Fruit fly (Drosophila melanogaster) whole organism, prepupa: ENCODE data around the gene CG13116.

Source experiments
- CG10631 ChIP-seq: fragments of 200-800 bp; sonication (Bioruptor generic); optimal IDR thresholded peaks from 2 replicates; lab custom pipeline; 2016; ENCODE audit warnings: missing biosample characterization, missing genetic modification characterization
- CG11294 ChIP-seq: fragments of 200-800 bp; sonication (Bioruptor generic); IDR thresholded peaks from 2 replicates; pipeline ENCODE4 v1.3.6; 2022; ENCODE audit warnings: missing biosample characterization, missing genetic modification characterization
- CG11762 ChIP-seq: fragments of 200-800 bp; sonication (Bioruptor generic); optimal IDR thresholded peaks from 3 replicates; lab custom pipeline; 2016; ENCODE audit warnings: missing biosample characterization, missing genetic modification characterization; ENCODE audit not compliant: insufficient read depth
- CG11902 ChIP-seq: fragments of 200-800 bp; sonication (Bioruptor generic); optimal IDR thresholded peaks from 3 replicates; lab custom pipeline; 2016; ENCODE audit warnings: missing biosample characterization, missing genetic modification characterization
- CG15336 ChIP-seq: fragments of 200-800 bp; sonication (Bioruptor generic); IDR thresholded peaks from 2 replicates; pipeline ENCODE4 v1.3.6; 2022; ENCODE audit warnings: missing biosample characterization, missing genetic modification characterization
- CG1621 ChIP-seq: fragments of 200-800 bp; sonication (Bioruptor generic); optimal IDR thresholded peaks from 3 replicates; lab custom pipeline; 2018; ENCODE audit warnings: missing biosample characterization, mild to moderate bottlenecking, missing genetic modification characterization
- CG16779 ChIP-seq: fragments of 200-800 bp; sonication (Bioruptor generic); optimal IDR thresholded peaks from 3 replicates; lab custom pipeline; 2017; ENCODE audit warnings: missing biosample characterization, mild to moderate bottlenecking, missing genetic modification characterization
- CG3032 ChIP-seq: fragments of 200-800 bp; optimal IDR thresholded peaks from 2 replicates; lab custom pipeline; 2019; ENCODE audit warnings: missing biosample characterization, mild to moderate bottlenecking, missing genetic modification characterization, moderate library complexity
- CG31627 ChIP-seq: fragments of 200-800 bp; sonication (Bioruptor generic); optimal IDR thresholded peaks from 3 replicates; lab custom pipeline; 2016; ENCODE audit warnings: missing biosample characterization, missing genetic modification characterization
- CG34406 ChIP-seq: fragments of 200-800 bp; sonication (Bioruptor generic); optimal IDR thresholded peaks from 3 replicates; lab custom pipeline; 2016; ENCODE audit warnings: missing biosample characterization, missing genetic modification characterization
- CG4318 ChIP-seq: fragments of 200-800 bp; sonication (Bioruptor generic); optimal IDR thresholded peaks from 3 replicates; lab custom pipeline; 2017; ENCODE audit warnings: missing biosample characterization, mild to moderate bottlenecking, missing genetic modification characterization
- CG6163 ChIP-seq: fragments of 200-800 bp; sonication (Bioruptor generic); IDR thresholded peaks from 3 replicates; pipeline ENCODE4 v1.3.6; 2022; ENCODE audit warnings: missing biosample characterization, missing genetic modification characterization
- CG6276 ChIP-seq: fragments of 200-800 bp; sonication (Bioruptor generic); optimal IDR thresholded peaks from 2 replicates; lab custom pipeline; 2017; ENCODE audit warnings: missing biosample characterization, mild to moderate bottlenecking, missing genetic modification characterization
- CG6808 ChIP-seq: fragments of 200-800 bp; sonication (Bioruptor generic); optimal IDR thresholded peaks from 3 replicates; lab custom pipeline; 2017; ENCODE audit warnings: missing biosample characterization, missing genetic modification characterization, mild to moderate bottlenecking, moderate library complexity, missing genetic modification reagents
- CG6854 ChIP-seq: fragments of 200-800 bp; sonication (Bioruptor generic); optimal IDR thresholded peaks from 2 replicates; lab custom pipeline; 2017; ENCODE audit warnings: missing biosample characterization, mild to moderate bottlenecking, missing genetic modification characterization
- CG7368 ChIP-seq: fragments of 200-800 bp; sonication (Bioruptor generic); optimal IDR thresholded peaks from 3 replicates; lab custom pipeline; 2016; ENCODE audit warnings: missing biosample characterization, missing genetic modification characterization
- CG8119 ChIP-seq: fragments of 200-800 bp; sonication (Bioruptor generic); IDR thresholded peaks from 3 replicates; pipeline ENCODE4 v1.3.6; 2022; ENCODE audit warnings: missing biosample characterization, missing genetic modification characterization
- CG8319 ChIP-seq: fragments of 200-800 bp; sonication (Bioruptor generic); optimal IDR thresholded peaks from 3 replicates; lab custom pipeline; 2016; ENCODE audit warnings: missing biosample characterization, missing genetic modification characterization
- CG9139 ChIP-seq: fragments of 200-800 bp; sonication (Bioruptor generic); optimal IDR thresholded peaks from 3 replicates; lab custom pipeline; 2017; ENCODE audit warnings: missing biosample characterization, mild to moderate bottlenecking, missing genetic modification characterization
- Eip75B ChIP-seq: fragments of 200-800 bp; sonication (Bioruptor generic); optimal IDR thresholded peaks from 3 replicates; lab custom pipeline; 2016; ENCODE audit warnings: missing biosample characterization, missing genetic modification characterization
- Eip78C ChIP-seq: fragments of 200-800 bp; sonication (Bioruptor generic); peaks from one replicate; lab custom pipeline; 2016; ENCODE audit warnings: missing biosample characterization, missing genetic modification characterization
- Eip93F ChIP-seq: fragments of 200-800 bp; sonication (Bioruptor generic); optimal IDR thresholded peaks from 2 replicates; lab custom pipeline; 2016; ENCODE audit warnings: missing biosample characterization, mild to moderate bottlenecking, missing genetic modification characterization
- Ets21C ChIP-seq: fragments of 200-800 bp; sonication (Bioruptor generic); optimal IDR thresholded peaks from 3 replicates; lab custom pipeline; 2016; ENCODE audit warnings: missing biosample characterization, missing genetic modification characterization
- Ets96B ChIP-seq: fragments of 200-800 bp; optimal IDR thresholded peaks from 2 replicates; lab custom pipeline; 2019; ENCODE audit warnings: missing biosample characterization, mild to moderate bottlenecking, missing genetic modification characterization, moderate library complexity
- Gug ChIP-seq: fragments of 200-800 bp; sonication (Bioruptor generic); IDR thresholded peaks from 2 replicates; pipeline ENCODE4 v1.3.6; 2022; ENCODE audit warnings: missing biosample characterization, missing genetic modification characterization
- Hr39 ChIP-seq: fragments of 200-800 bp; sonication (Bioruptor generic); optimal IDR thresholded peaks from 2 replicates; lab custom pipeline; 2016; ENCODE audit warnings: missing biosample characterization, missing genetic modification characterization
- Hr4 ChIP-seq: fragments of 200-800 bp; sonication (Bioruptor generic); optimal IDR thresholded peaks from 3 replicates; lab custom pipeline; 2016; ENCODE audit warnings: missing biosample characterization, missing genetic modification characterization
- Lpt ChIP-seq: fragments of 200-800 bp; sonication (Bioruptor generic); optimal IDR thresholded peaks from 3 replicates; lab custom pipeline; 2016; ENCODE audit warnings: missing biosample characterization, missing genetic modification characterization
- OdsH ChIP-seq: fragments of 200-800 bp; sonication (Bioruptor generic); optimal IDR thresholded peaks from 3 replicates; lab custom pipeline; 2016; ENCODE audit warnings: missing biosample characterization, missing genetic modification characterization
- Smox ChIP-seq: fragments of 200-800 bp; sonication (Bioruptor generic); optimal IDR thresholded peaks from 3 replicates; lab custom pipeline; 2016; ENCODE audit warnings: missing biosample characterization, missing genetic modification characterization
- Sox102F ChIP-seq: fragments of 200-800 bp; sonication (Bioruptor generic); optimal IDR thresholded peaks from 2 replicates; lab custom pipeline; 2016; ENCODE audit warnings: missing biosample characterization, mild to moderate bottlenecking, missing genetic modification characterization
- Sox14 ChIP-seq: fragments of 200-800 bp; sonication (Bioruptor generic); optimal IDR thresholded peaks from 3 replicates; lab custom pipeline; 2016; ENCODE audit warnings: missing biosample characterization, missing genetic modification characterization
- achi ChIP-seq: fragments of 200-800 bp; sonication (Bioruptor generic); optimal IDR thresholded peaks from 3 replicates; lab custom pipeline; 2016; ENCODE audit warnings: missing biosample characterization, missing genetic modification characterization
- acj6 ChIP-seq: fragments of 200-800 bp; sonication (Bioruptor generic); optimal IDR thresholded peaks from 3 replicates; lab custom pipeline; 2016; ENCODE audit warnings: missing biosample characterization, missing genetic modification characterization
- cyc ChIP-seq: fragments of 200-800 bp; sonication (Bioruptor generic); optimal IDR thresholded peaks from 3 replicates; lab custom pipeline; 2016; ENCODE audit warnings: missing biosample characterization, missing genetic modification characterization
- dac ChIP-seq: fragments of 200-800 bp; sonication (Bioruptor generic); optimal IDR thresholded peaks from 2 replicates; lab custom pipeline; 2017; ENCODE audit warnings: missing biosample characterization, mild to moderate bottlenecking, missing genetic modification characterization
- dsx ChIP-seq: fragments of 200-800 bp; optimal IDR thresholded peaks from 3 replicates; lab custom pipeline; 2019; ENCODE audit warnings: missing biosample characterization, mild to moderate bottlenecking, missing genetic modification characterization, moderate library complexity; ENCODE audit not compliant: poor library complexity, severe bottlenecking
- eg ChIP-seq: fragments of 200-800 bp; sonication (Bioruptor generic); IDR thresholded peaks from 3 replicates; pipeline ENCODE4 v1.3.6; 2022; ENCODE audit warnings: missing biosample characterization, missing genetic modification characterization
- esn ChIP-seq: fragments of 200-800 bp; sonication (Bioruptor generic); optimal IDR thresholded peaks from 2 replicates; lab custom pipeline; 2016; ENCODE audit warnings: missing biosample characterization, mild to moderate bottlenecking, missing genetic modification characterization, moderate library complexity
- fd85E ChIP-seq: fragments of 200-800 bp; sonication (Bioruptor generic); optimal IDR thresholded peaks from 3 replicates; lab custom pipeline; 2016; ENCODE audit warnings: missing biosample characterization, missing genetic modification characterization
- fkh ChIP-seq: fragments of 200-800 bp; sonication (Bioruptor generic); optimal IDR thresholded peaks from 3 replicates; lab custom pipeline; 2017; ENCODE audit warnings: missing biosample characterization, mild to moderate bottlenecking, missing genetic modification characterization, moderate library complexity
- lz ChIP-seq: fragments of 200-800 bp; sonication (Bioruptor generic); optimal IDR thresholded peaks from 3 replicates; lab custom pipeline; 2016; ENCODE audit warnings: missing biosample characterization, missing genetic modification characterization
- pdm3 ChIP-seq: fragments of 200-800 bp; sonication (Bioruptor generic); optimal IDR thresholded peaks from 3 replicates; lab custom pipeline; 2016; ENCODE audit warnings: missing biosample characterization, missing genetic modification characterization
- salr ChIP-seq, 2 experiments: fragments of 200-800 bp; sonication (Bioruptor generic); optimal IDR thresholded peaks; 3 replicates each; lab custom pipeline; 2016 to 2018; ENCODE audit warnings: missing biosample characterization in 2 of 2, missing genetic modification characterization in 2 of 2, mild to moderate bottlenecking in 1 of 2
- spab ChIP-seq: fragments of 200-800 bp; sonication (Bioruptor generic); optimal IDR thresholded peaks from 2 replicates; lab custom pipeline; 2017; ENCODE audit warnings: missing biosample characterization, mild to moderate bottlenecking, missing genetic modification characterization, missing genetic modification reagents
- ss ChIP-seq, 2 experiments: fragments of 200-800 bp; sonication (Bioruptor generic); optimal IDR thresholded peaks; 2 replicates in 1 of 2; 3 replicates in 1 of 2; lab custom pipeline; 2017 to 2018; ENCODE audit warnings: mild to moderate bottlenecking in 2 of 2, missing biosample characterization in 2 of 2, missing genetic modification characterization in 2 of 2, moderate library complexity in 1 of 2
- svp ChIP-seq: fragments of 200-800 bp; sonication (Bioruptor generic); peaks from one replicate; lab custom pipeline; 2016; ENCODE audit warnings: missing biosample characterization, missing genetic modification characterization
- topi ChIP-seq: fragments of 200-800 bp; sonication (Bioruptor generic); optimal IDR thresholded peaks from 3 replicates; lab custom pipeline; 2016; ENCODE audit warnings: missing biosample characterization, missing genetic modification characterization
- vri ChIP-seq: fragments of 200-800 bp; sonication (Bioruptor generic); optimal IDR thresholded peaks from 3 replicates; lab custom pipeline; 2016; ENCODE audit warnings: missing biosample characterization, mild to moderate bottlenecking, missing genetic modification characterization

Gene CG13116

DNA sequence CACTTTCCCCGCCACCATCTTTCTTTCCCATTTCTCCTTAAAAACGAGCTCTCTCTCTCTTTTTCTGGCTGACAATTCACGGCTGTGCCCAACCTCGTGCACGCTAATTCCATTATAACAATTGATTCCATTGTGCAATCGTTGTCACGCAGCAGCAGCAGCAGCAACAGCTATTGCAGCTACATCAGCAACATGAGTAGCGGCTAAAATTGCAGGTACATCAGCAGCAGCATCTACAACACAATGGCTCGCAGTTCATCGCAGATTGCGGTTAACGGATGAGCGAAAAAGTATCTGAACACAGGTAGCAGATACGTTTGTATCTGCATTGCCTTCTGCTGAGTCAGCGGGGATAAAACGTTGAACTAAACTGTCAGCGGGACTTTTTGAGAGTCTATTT lies 24.4 kb upstream of the CG13116 start:
- TF ChIP-seq Sox14 (no peak), Eip75B (GFP tag; lab: Kevin White, UChicago) (no peak), CG4318 (GFP tag; lab: Kevin White, UChicago) (no peak), eg (GFP tag; lab: Robert Waterston, UW) (no peak), CG34406 (GFP tag; lab: Kevin White, UChicago) (no peak), CG11762 (GFP tag; lab: Kevin White, UChicago) (no peak), CG3032 (no peak)

DNA sequence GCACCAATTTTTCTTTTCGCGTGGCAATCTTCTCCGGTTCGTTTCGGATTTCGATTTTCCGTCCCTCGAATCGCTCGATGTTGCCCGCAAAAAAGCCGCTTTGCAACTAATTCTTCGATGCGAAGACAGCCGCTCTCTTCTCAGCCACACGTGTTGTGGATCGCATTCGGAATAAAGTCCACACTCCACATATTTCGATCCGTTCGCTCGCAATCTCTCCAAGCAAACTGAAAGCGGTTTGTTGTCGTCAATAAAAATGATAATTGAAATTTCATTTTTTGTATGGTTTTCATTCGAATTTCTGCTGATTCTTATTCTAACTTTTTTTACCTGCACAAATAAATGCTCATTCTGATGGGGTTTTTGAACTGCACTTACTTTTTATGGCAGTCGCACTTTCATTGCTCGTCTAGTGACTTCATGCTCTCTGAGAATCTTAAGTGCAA lies 23.8 kb upstream of the CG13116 start, which contains the start of gene CG31710:
Gene CG31710, minus strand, starts transcription at position 83 of the 446 bp plus-strand sequence.
- TF ChIP-seq CG9139 (GFP tag; lab: Kevin White, UChicago), result peak; percentile 40
- TF ChIP-seq CG4318 (GFP tag; lab: Kevin White, UChicago), result no peak
- TF ChIP-seq CG31627 (GFP tag; lab: Kevin White, UChicago), result no peak
- TF ChIP-seq Eip75B (GFP tag; lab: Kevin White, UChicago), result no peak
- no peak for TF ChIP-seq acj6 (GFP tag; lab: Kevin White, UChicago)
- TF ChIP-seq topi, result peak; percentile 15
- TF ChIP-seq CG11294 (GFP tag; lab: Robert Waterston, UW), result no peak
- TF ChIP-seq esn (GFP tag; lab: Kevin White, UChicago), result peak; percentile 1
- peak; percentile 36 for TF ChIP-seq CG6854 (GFP tag; lab: Kevin White, UChicago)
- TF ChIP-seq pdm3 (GFP tag; lab: Kevin White, UChicago), result no peak
- no peak for TF ChIP-seq achi (GFP tag; lab: Kevin White, UChicago)
- peak; percentile 21; the same call in 1 of the 2 replicates for TF ChIP-seq CG15336 (GFP tag; lab: Robert Waterston, UW)
- TF ChIP-seq Ets21C (GFP tag; lab: Kevin White, UChicago), result no peak
- TF ChIP-seq svp (GFP tag; lab: Kevin White, UChicago), result peak; percentile 59
- TF ChIP-seq salr (GFP tag; optimal IDR thresholded peaks at IDR 0.05; lab: Kevin White, UChicago), result no peak
- TF ChIP-seq Hr39 (GFP tag; lab: Kevin White, UChicago), result no peak
- TF ChIP-seq eg (GFP tag; lab: Robert Waterston, UW), result peak; percentile 25; the same call in 1 of the 3 replicates
- TF ChIP-seq CG34406 (GFP tag; lab: Kevin White, UChicago), result no peak
- TF ChIP-seq Sox14, result peak; percentile 9
- peak; percentile 60 for TF ChIP-seq fkh (GFP tag; lab: Kevin White, UChicago)
- TF ChIP-seq CG10631 (GFP tag; lab: Kevin White, UChicago), result no peak
- no peak for TF ChIP-seq CG6808 (GFP tag; lab: Kevin White, UChicago)
- TF ChIP-seq lz (GFP tag; lab: Kevin White, UChicago), result no peak
- TF ChIP-seq fd85E, result peak; percentile 3
- peak; percentile 38 for TF ChIP-seq CG6276
- TF ChIP-seq CG1621, result no peak
- no peak for TF ChIP-seq Smox (GFP tag; lab: Kevin White, UChicago)
- peak; percentile 33 for TF ChIP-seq Lpt (GFP tag; lab: Kevin White, UChicago)
- TF ChIP-seq CG8119 (GFP tag; lab: Robert Waterston, UW), result no peak
- TF ChIP-seq CG3032, result no peak
- TF ChIP-seq OdsH (GFP tag; lab: Kevin White, UChicago), result no peak
- TF ChIP-seq Ets96B (tag; lab: Kevin White, UChicago), result no peak
- TF ChIP-seq CG16779 (tag; lab: Kevin White, UChicago), result peak; percentile 36
- no peak for TF ChIP-seq CG11902 (GFP tag; lab: Kevin White, UChicago)
- TF ChIP-seq CG7368 (GFP tag; lab: Kevin White, UChicago), result peak; percentile 15
- TF ChIP-seq dac (GFP tag; lab: Kevin White, UChicago), result no peak
- peak; percentile 39 for TF ChIP-seq vri (GFP tag; lab: Kevin White, UChicago)
- peak; percentile 48; the same call in 1 of the 3 replicates for TF ChIP-seq CG6163 (GFP tag; lab: Robert Waterston, UW)
- no peak for TF ChIP-seq CG11762 (GFP tag; lab: Kevin White, UChicago)
- TF ChIP-seq Eip93F (GFP tag; lab: Kevin White, UChicago), result no peak
- peak; percentile 69 for TF ChIP-seq Eip78C (GFP tag; lab: Kevin White, UChicago)
- peak; percentile 75 for TF ChIP-seq dsx
- TF ChIP-seq cyc (GFP tag; lab: Kevin White, UChicago), result no peak
- TF ChIP-seq Gug, result no peak
- no peak for TF ChIP-seq Hr4 (GFP tag; lab: Kevin White, UChicago)
- TF ChIP-seq Sox102F, result no peak
- TF ChIP-seq ss (GFP tag; optimal IDR thresholded peaks at IDR 0.05; lab: Kevin White, UChicago), result peak; percentile 12 to 33
- no peak for TF ChIP-seq CG8319 (GFP tag; lab: Kevin White, UChicago)
- no peak for TF ChIP-seq spab
